Fruit fly (Drosophila melanogaster): ENCODE data around the gene Lip2.

The Lip2 gene

dm6 chr2L:10736993-10737756 lies 27.9 kb upstream of the Lip2 start, which contains the start of the genes Vha16-5 and CG12299:
TSS of gene Vha16-5 (minus strand) at chr2L:10737043.
TSS of gene CG12299 (plus strand) at chr2L:10737345.
- TF ChIP-seq ttk (optimal IDR thresholded peaks at IDR 0.05) (no peak), Sin3A (optimal IDR thresholded peaks at IDR 0.05) (no peak), psq (optimal IDR thresholded peaks at IDR 0.05) (no peak), h (optimal IDR thresholded peaks at IDR 0.05) (no peak), Myc (optimal IDR thresholded peaks at IDR 0.05) (no peak), insv (optimal IDR thresholded peaks at IDR 0.05) (no peak)

DNA sequence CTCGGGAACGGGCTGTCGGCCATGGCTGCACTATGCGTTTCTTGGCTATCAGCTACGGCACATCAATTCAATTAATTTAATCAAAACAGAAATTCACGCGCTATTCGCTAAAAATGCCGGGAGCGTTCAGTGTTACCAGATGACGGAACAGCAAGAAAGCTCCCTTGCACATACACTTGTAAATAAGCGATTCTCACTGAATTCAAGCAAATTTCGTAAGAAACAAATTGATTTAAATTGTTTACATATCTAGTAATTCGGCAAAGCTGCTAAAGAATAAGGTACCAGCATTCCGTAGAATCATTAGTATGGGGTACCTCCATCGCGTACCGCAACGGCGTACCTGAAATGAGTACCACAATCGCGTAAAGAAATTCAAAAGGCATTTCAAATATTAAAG lies 26.7 kb upstream of the Lip2 start, which contains the start of gene Nup107:
Gene Nup107, minus strand, starts transcription at position 149 of the 400 bp plus-strand sequence.
- TF ChIP-seq insv (optimal IDR thresholded peaks at IDR 0.05) (no peak), h (optimal IDR thresholded peaks at IDR 0.05) (no peak), Sin3A (optimal IDR thresholded peaks at IDR 0.05) (no peak), Myc (optimal IDR thresholded peaks at IDR 0.05) (no peak), ttk (optimal IDR thresholded peaks at IDR 0.05) (no peak), psq (optimal IDR thresholded peaks at IDR 0.05) (no peak)

dm6 chr2L:10732343-10732808 lies 23.1 kb upstream of the Lip2 start, which contains the start of the genes EMC3 and Dpy-30L1:
TSS of gene EMC3 (minus strand) at chr2L:10732423.
TSS of gene Dpy-30L1 (plus strand) at chr2L:10732653.
- no peak for TF ChIP-seq h (optimal IDR thresholded peaks at IDR 0.05)
- TF ChIP-seq psq (optimal IDR thresholded peaks at IDR 0.05), result no peak
- TF ChIP-seq Myc (optimal IDR thresholded peaks at IDR 0.05), result no peak
- no peak for TF ChIP-seq Sin3A (optimal IDR thresholded peaks at IDR 0.05)
- TF ChIP-seq insv (optimal IDR thresholded peaks at IDR 0.05), result no peak
- no peak for TF ChIP-seq ttk (optimal IDR thresholded peaks at IDR 0.05)

dm6 chr2L:10729955-10730354 lies 20.7 kb upstream of the Lip2 start, which contains the start of gene CG17118:
TSS of gene CG17118 (plus strand) at chr2L:10730255.
- TF ChIP-seq ttk (optimal IDR thresholded peaks at IDR 0.05) (no peak), h (optimal IDR thresholded peaks at IDR 0.05) (no peak), Sin3A (optimal IDR thresholded peaks at IDR 0.05) (no peak), insv (optimal IDR thresholded peaks at IDR 0.05) (no peak), psq (optimal IDR thresholded peaks at IDR 0.05) (no peak), Myc (optimal IDR thresholded peaks at IDR 0.05) (no peak)

DNA sequence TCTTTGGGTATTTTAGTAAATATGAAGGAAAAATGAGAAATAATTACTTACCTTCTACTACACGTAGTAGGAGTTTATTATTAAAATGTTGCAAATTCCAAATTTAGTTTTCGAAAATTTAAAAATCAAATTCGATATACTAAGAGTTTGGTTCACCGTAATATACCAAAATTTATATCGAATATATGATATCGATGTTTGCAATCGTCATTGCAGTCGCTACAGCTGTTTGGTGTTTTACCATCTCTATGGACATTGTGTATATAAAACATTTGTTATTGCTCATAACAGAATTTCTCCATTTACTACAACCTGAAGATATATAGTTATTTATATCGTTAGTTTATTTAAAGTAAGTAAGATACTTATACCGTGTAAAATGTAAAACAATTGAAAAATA lies 19.5 kb upstream of the Lip2 start, which contains the start of gene CG6443:
Gene CG6443, plus strand, starts transcription at position 228 of the 400 bp plus-strand sequence.
- TF ChIP-seq insv (optimal IDR thresholded peaks at IDR 0.05) (no peak), psq (optimal IDR thresholded peaks at IDR 0.05) (no peak), ttk (optimal IDR thresholded peaks at IDR 0.05) (no peak), Sin3A (optimal IDR thresholded peaks at IDR 0.05) (no peak), Myc (optimal IDR thresholded peaks at IDR 0.05) (no peak), h (optimal IDR thresholded peaks at IDR 0.05) (no peak)

dm6 chr2L:10723903-10724302 lies 14.7 kb upstream of the Lip2 start, which contains the start of gene CG6431:
TSS of gene CG6431 (plus strand) at chr2L:10724203.
- TF ChIP-seq Sin3A (optimal IDR thresholded peaks at IDR 0.05), result no peak
- no peak for TF ChIP-seq insv (optimal IDR thresholded peaks at IDR 0.05)
- no peak for TF ChIP-seq h (optimal IDR thresholded peaks at IDR 0.05)
- no peak for TF ChIP-seq ttk (optimal IDR thresholded peaks at IDR 0.05)
- TF ChIP-seq Myc (optimal IDR thresholded peaks at IDR 0.05), result no peak
- no peak for TF ChIP-seq psq (optimal IDR thresholded peaks at IDR 0.05)

DNA sequence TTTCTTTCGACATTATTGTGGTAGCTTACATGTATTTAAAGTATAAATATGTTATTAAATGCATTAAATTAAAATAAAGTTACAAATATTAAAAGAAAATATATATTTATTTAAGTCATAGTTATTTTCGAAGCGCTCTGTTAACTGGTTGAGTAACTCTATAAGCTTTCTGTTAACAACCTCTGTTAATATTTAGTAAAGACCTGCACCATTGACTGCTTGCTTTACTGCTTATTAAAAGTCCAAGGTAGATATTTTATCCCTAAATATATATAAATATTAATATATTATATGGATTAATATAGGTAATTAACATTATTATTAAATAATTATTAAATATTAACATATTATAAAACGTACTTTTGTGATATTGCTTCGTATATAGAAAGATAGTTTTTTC lies 12.3 kb upstream of the Lip2 start:
- TF ChIP-seq insv (optimal IDR thresholded peaks at IDR 0.05) (no peak), Myc (optimal IDR thresholded peaks at IDR 0.05) (no peak), ttk (optimal IDR thresholded peaks at IDR 0.05) (no peak), Sin3A (optimal IDR thresholded peaks at IDR 0.05) (no peak), psq (optimal IDR thresholded peaks at IDR 0.05) (no peak), h (optimal IDR thresholded peaks at IDR 0.05) (no peak)

DNA sequence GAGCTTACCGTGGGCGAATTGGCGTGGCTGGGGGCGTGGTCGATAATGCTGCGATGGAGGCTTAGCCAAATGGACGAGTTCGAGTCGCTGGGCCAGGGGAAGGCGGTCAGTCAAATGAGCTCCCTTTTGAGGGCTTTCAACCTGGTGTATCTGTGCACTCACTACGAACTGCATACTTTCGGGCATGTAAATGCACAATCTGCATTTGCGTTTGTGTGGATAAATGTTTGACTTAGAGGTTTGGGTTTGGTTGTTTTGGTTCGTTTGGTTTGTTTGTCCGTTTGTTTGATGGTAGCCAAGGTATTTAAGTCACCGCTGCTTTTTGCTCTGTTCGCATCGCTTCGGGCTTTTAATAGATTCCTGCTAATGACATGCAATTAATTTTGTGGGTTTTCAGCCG lies 2.0 kb upstream of the Lip2 start:
- no peak for TF ChIP-seq Myc (optimal IDR thresholded peaks at IDR 0.05)
- TF ChIP-seq psq (optimal IDR thresholded peaks at IDR 0.05), result no peak
- no peak for TF ChIP-seq Sin3A (optimal IDR thresholded peaks at IDR 0.05)
- no peak for TF ChIP-seq h (optimal IDR thresholded peaks at IDR 0.05)
- TF ChIP-seq insv (optimal IDR thresholded peaks at IDR 0.05), result no peak
- TF ChIP-seq ttk (optimal IDR thresholded peaks at IDR 0.05), result no peak

DNA sequence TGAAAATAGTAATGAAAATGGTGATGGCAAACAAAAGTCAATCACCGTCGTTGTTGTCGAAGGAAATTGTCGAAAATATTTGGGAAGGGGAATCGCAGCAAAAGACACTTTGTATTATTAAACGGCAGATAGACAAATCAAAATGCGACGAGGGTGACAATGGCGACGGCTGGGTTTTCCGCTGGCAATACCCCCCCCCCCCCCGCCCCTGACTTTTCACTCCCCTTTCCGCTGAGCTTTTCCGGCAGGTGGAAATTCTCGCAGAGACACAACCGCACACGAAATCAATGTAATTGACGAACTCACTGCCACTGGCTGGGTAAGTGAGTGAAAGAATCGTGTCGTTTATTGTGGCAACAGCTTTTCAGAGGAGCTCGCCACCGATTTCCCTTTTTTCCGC lies 1.2 kb downstream of the Lip2 start:
- TF ChIP-seq insv (optimal IDR thresholded peaks at IDR 0.05) (no peak), ttk (optimal IDR thresholded peaks at IDR 0.05) (no peak), Myc (optimal IDR thresholded peaks at IDR 0.05) (no peak), h (optimal IDR thresholded peaks at IDR 0.05) (no peak), psq (optimal IDR thresholded peaks at IDR 0.05) (no peak), Sin3A (optimal IDR thresholded peaks at IDR 0.05) (no peak)

DNA sequence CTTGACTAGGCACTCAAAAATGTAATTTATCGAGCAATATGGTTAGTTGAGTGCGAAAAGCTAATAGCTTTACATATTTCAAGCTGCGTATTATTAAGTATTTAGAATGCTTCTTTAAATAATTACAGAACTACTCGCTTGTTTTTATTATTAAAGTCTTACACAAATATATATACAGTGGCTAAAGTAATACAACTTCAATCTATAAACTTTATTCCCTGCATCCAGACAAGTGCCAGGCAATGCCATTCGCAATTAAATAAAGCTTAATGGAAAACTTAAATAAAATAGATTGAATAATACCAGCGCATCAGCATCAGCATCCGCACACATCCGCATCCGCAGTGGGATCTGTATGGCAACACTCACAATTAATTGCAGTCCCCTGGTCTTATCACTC lies 3.0 kb downstream of the Lip2 start:
- no peak for TF ChIP-seq h (optimal IDR thresholded peaks at IDR 0.05)
- TF ChIP-seq insv (optimal IDR thresholded peaks at IDR 0.05), result no peak
- no peak for TF ChIP-seq Sin3A (optimal IDR thresholded peaks at IDR 0.05)
- no peak for TF ChIP-seq Myc (optimal IDR thresholded peaks at IDR 0.05)
- no peak for TF ChIP-seq ttk (optimal IDR thresholded peaks at IDR 0.05)
- no peak for TF ChIP-seq psq (optimal IDR thresholded peaks at IDR 0.05)

dm6 chr2L:10704425-10704824 lies 4.8 kb downstream of the Lip2 start:
- TF ChIP-seq insv (optimal IDR thresholded peaks at IDR 0.05), result no peak
- no peak for TF ChIP-seq ttk (optimal IDR thresholded peaks at IDR 0.05)

DNA sequence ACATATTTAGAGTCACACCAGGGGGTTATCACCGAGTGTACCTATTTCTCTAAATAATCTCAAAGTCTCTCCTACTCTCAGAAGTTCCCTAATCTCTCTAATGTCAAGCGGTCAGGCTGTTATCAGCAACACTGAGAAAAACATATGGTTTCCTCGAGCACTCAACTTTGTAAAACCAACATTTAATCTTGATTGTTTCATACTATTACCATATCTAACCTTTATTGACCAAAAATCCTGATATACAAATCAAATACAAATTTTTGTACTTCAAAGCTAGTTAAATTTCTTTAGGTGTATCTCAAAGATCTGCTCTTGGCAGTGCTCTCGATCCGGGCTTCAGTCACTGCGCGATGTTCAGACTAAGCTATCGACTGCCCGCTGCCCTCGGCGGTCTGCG lies 6.0 kb downstream of the Lip2 start, which contains the start of gene CG6415:
Gene CG6415, plus strand, starts transcription at position 341 of the 400 bp plus-strand sequence.
- TF ChIP-seq insv (optimal IDR thresholded peaks at IDR 0.05) (no peak), h (optimal IDR thresholded peaks at IDR 0.05) (no peak)

Measured in Kc167 (cell line).